Worm (Caenorhabditis elegans): ENCODE data around the gene T04G9.4.

DNA sequence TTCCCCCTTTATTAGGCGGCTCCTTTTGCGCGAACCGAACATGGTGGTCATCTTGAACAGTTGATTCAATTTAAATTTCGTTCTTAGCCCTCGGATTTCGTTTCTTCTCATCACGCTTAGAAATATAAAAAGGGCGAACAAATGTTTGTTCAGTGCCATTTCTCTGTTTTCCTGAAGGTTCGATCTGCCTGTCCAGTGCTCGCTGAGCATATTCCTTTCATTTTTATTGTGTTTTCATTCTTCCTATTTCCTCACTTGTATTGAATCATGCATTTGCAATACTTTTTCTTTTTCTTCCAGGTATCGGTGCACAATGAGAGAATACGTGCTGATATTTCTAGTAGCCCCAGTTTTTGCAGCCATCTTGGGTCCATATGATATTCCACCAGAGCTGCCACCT is 5.1 kb downstream of the T04G9.4 start, which contains the start of gene nas-15:
- TF ChIP-seq nhr-41 (GFP tag; IDR thresholded peaks at IDR 0.05), result no peak
- no peak for TF ChIP-seq ceh-82 (tag; optimal IDR thresholded peaks at IDR 0.05)
- no peak for TF ChIP-seq nhr-237 (tag; optimal IDR thresholded peaks at IDR 0.05)
- TF ChIP-seq nhr-10 (tag; optimal IDR thresholded peaks at IDR 0.05), result no peak
- no peak for TF ChIP-seq R02D3.7 (tag; optimal IDR thresholded peaks at IDR 0.05)
- no peak for TF ChIP-seq unc-62 (GFP tag; optimal IDR thresholded peaks at IDR 0.05 in 1 of 2)
- no peak for TF ChIP-seq unc-62 (tag; optimal IDR thresholded peaks at IDR 0.05)
